Worm (Caenorhabditis elegans): ENCODE measurements around the gene F09E5.8.

F09E5.8 gene

DNA sequence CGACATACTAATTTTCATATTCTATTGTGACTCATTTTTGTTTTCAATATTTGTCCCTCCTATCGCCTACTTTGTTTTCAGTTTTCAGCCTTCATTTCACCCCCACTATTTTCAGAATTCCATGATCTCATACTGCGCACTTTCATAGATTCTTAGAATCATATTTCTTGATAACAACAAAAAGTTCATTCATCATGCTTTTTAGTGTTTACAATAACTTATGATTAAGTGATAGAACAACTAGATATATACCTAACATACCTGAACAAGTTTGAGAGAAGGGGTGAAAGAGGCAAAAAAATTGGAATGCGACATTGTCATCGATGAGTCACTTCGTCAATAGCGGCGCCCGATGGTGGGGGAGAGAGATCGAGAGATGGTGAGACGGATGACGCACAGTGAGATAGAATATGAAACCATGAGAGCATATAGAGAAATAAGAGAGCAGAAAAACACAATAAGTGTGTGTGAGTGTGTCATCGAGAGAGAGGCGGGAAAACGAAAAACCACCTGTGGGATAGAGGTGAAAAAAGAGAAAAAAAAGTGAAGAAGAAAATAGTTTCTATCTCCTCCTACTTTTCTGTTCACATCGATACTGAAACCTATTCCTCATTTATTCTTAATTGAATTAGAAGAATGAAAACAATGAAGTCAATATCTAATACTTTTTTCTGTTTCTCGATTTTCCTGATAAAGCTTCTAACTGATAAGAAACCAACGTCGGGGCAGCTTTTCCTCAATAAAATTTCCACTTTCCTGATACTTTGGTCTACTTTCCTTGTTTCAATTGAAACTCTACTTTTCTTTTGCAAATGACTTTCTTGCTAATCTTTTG is 13.6 kb upstream of the F09E5.8 start:
- TF ChIP-seq ceh-43 (GFP tag; optimal IDR thresholded peaks at IDR 0.05) (no peak), unc-62 (GFP tag; optimal IDR thresholded peaks at IDR 0.05) (peak; percentile 59), unc-120 (tag; optimal IDR thresholded peaks at IDR 0.05; ENCODE audit: poor library complexity, severe bottlenecking) (peak; percentile 49), lin-32 (GFP tag; optimal IDR thresholded peaks at IDR 0.05) (no peak), ztf-11 (tag; optimal IDR thresholded peaks at IDR 0.05) (no peak), blmp-1 (tag; optimal IDR thresholded peaks at IDR 0.05) (no peak), nhr-237 (tag; optimal IDR thresholded peaks at IDR 0.05) (peak; percentile 53), flh-1 (GFP tag; optimal IDR thresholded peaks at IDR 0.05) (no peak), ces-1 (GFP tag; optimal IDR thresholded peaks at IDR 0.05) (peak; percentile 64), M03D4.4 (tag; optimal IDR thresholded peaks at IDR 0.05) (peak; percentile 7), hlh-1 (tag; optimal IDR thresholded peaks at IDR 0.05) (peak; percentile 39), sptf-1 (tag; optimal IDR thresholded peaks at IDR 0.05) (peak; percentile 19), pha-4 (tag; optimal IDR thresholded peaks at IDR 0.05) (peak; percentile 67), lsy-2 (tag; optimal IDR thresholded peaks at IDR 0.05) (no peak), mls-2 (tag; optimal IDR thresholded peaks at IDR 0.05) (no peak), cnd-1 (tag; optimal IDR thresholded peaks at IDR 0.05) (no peak)

ce11 chrII:5337495-5337840 is 13.0 kb upstream of the F09E5.8 start:
- TF ChIP-seq ceh-83 (GFP tag; optimal IDR thresholded peaks at IDR 0.05) (no peak), snpc-4 (tag; optimal IDR thresholded peaks at IDR 0.05) (no peak), unc-120 (tag; optimal IDR thresholded peaks at IDR 0.05; ENCODE audit: poor library complexity, severe bottlenecking) (no peak), ztf-11 (tag; optimal IDR thresholded peaks at IDR 0.05) (no peak), mls-2 (tag; optimal IDR thresholded peaks at IDR 0.05) (no peak), blmp-1 (tag; optimal IDR thresholded peaks at IDR 0.05) (no peak), lin-13 (tag; optimal IDR thresholded peaks at IDR 0.05) (no peak), M03D4.4 (tag; optimal IDR thresholded peaks at IDR 0.05) (no peak), cnd-1 (tag; optimal IDR thresholded peaks at IDR 0.05) (no peak), zip-8 (tag; optimal IDR thresholded peaks at IDR 0.05) (no peak), nhr-2 (tag; optimal IDR thresholded peaks at IDR 0.05) (no peak), ces-1 (GFP tag; optimal IDR thresholded peaks at IDR 0.05) (no peak), elt-1 (tag; optimal IDR thresholded peaks at IDR 0.05; ENCODE audit: borderline replicate concordance, insufficient read depth) (no peak), nhr-76 (tag; optimal IDR thresholded peaks at IDR 0.05) (no peak), nhr-237 (tag; optimal IDR thresholded peaks at IDR 0.05) (no peak), ceh-43 (GFP tag; optimal IDR thresholded peaks at IDR 0.05) (no peak), bed-3 (GFP tag; optimal IDR thresholded peaks at IDR 0.05) (no peak)

DNA sequence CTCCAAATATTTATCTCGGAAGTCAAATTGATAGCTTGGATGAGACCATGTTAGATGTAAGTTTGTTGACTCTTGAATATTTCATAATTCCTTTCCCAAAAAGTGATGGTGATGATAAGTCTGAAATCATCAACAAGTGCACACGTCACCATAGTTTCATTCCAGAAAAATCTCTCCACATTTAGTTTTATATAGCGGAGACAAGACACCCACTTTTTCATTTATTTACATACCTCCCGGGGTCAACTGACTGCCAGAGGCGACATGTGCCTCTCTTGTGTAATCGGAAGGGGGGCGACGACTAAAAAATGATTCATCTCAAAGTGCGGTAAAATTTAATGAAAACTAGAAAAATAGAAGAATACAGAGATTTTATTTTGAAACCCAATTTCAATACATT is 12.2 kb upstream of the F09E5.8 start:
- no peak for TF ChIP-seq lsy-2 (tag; optimal IDR thresholded peaks at IDR 0.05)
- TF ChIP-seq tbx-8 (GFP tag; optimal IDR thresholded peaks at IDR 0.05): no peak
- no peak for TF ChIP-seq bed-3 (GFP tag; optimal IDR thresholded peaks at IDR 0.05)
- no peak for TF ChIP-seq nhr-237 (tag; optimal IDR thresholded peaks at IDR 0.05)
- no peak for TF ChIP-seq unc-120 (tag; optimal IDR thresholded peaks at IDR 0.05; ENCODE audit: poor library complexity, severe bottlenecking)
- no peak for TF ChIP-seq unc-39 (tag; optimal IDR thresholded peaks at IDR 0.05)
- TF ChIP-seq ceh-83 (GFP tag; optimal IDR thresholded peaks at IDR 0.05): no peak
- TF ChIP-seq ces-1 (GFP tag; optimal IDR thresholded peaks at IDR 0.05): no peak
- no peak for TF ChIP-seq drap-1 (GFP tag; optimal IDR thresholded peaks at IDR 0.05)
- TF ChIP-seq flh-1 (GFP tag; optimal IDR thresholded peaks at IDR 0.05): no peak
- no peak for TF ChIP-seq M03D4.4 (tag; optimal IDR thresholded peaks at IDR 0.05)
- no peak for TF ChIP-seq hlh-1 (tag; optimal IDR thresholded peaks at IDR 0.05)

- TF ChIP-seq cnd-1 (tag; optimal IDR thresholded peaks at IDR 0.05) (no peak), zip-8 (tag; optimal IDR thresholded peaks at IDR 0.05) (no peak), ceh-43 (GFP tag; optimal IDR thresholded peaks at IDR 0.05) (no peak), drap-1 (GFP tag; optimal IDR thresholded peaks at IDR 0.05) (no peak), ces-1 (GFP tag; optimal IDR thresholded peaks at IDR 0.05) (no peak), tbx-8 (GFP tag; optimal IDR thresholded peaks at IDR 0.05) (no peak), unc-39 (tag; optimal IDR thresholded peaks at IDR 0.05) (no peak), lin-13 (tag; optimal IDR thresholded peaks at IDR 0.05) (no peak), flh-1 (GFP tag; optimal IDR thresholded peaks at IDR 0.05) (no peak), nhr-28 (tag; optimal IDR thresholded peaks at IDR 0.05) (no peak), nhr-2 (tag; optimal IDR thresholded peaks at IDR 0.05) (no peak), unc-120 (tag; optimal IDR thresholded peaks at IDR 0.05; ENCODE audit: poor library complexity, severe bottlenecking) (no peak), elt-3 (tag; optimal IDR thresholded peaks at IDR 0.05) (no peak), hlh-1 (tag; optimal IDR thresholded peaks at IDR 0.05) (no peak), ham-2 (GFP tag; optimal IDR thresholded peaks at IDR 0.05) (no peak), nhr-12 (tag; optimal IDR thresholded peaks at IDR 0.05) (no peak), mls-2 (tag; optimal IDR thresholded peaks at IDR 0.05) (no peak)
Observed at ce11 chrII:5339547-5339946, 10.9 kb upstream of the F09E5.8 start.

Data from whole organism, mixed stage, embryonic.